Worm (Caenorhabditis elegans) whole organism, L2 larva: ENCODE data around the gene F47B8.1.

Experiments used
- C34F6.9 ChIP-seq: fragments of 150-350 bp; optimal IDR thresholded peaks from 2 replicates; lab custom pipeline; 2014; ENCODE audit warnings: missing biosample characterization, missing genetic modification characterization
- F13H6.1 ChIP-seq: sonication (generic microtip); optimal IDR thresholded peaks from 2 replicates; lab custom pipeline; 2016; ENCODE audit warnings: missing genetic modification characterization, missing compliant biosample characterization
- R02D3.7 ChIP-seq: fragments of 150-350 bp; optimal IDR thresholded peaks from 2 replicates; lab custom pipeline; 2014; ENCODE audit warnings: missing biosample characterization, missing genetic modification characterization
- Y55F3AM.14 ChIP-seq: fragments of 200-800 bp; sonication (Bioruptor generic); optimal IDR thresholded peaks from 2 replicates; lab custom pipeline; 2018; ENCODE audit warnings: mild to moderate bottlenecking, missing genetic modification characterization, missing compliant biosample characterization
- ZK546.5 ChIP-seq: sonication (generic microtip); optimal IDR thresholded peaks from 2 replicates; lab custom pipeline; 2017; ENCODE audit warnings: missing biosample characterization, missing genetic modification characterization
- alr-1 ChIP-seq: fragments of 150-350 bp; optimal IDR thresholded peaks from 2 replicates; lab custom pipeline; 2014; ENCODE audit warnings: missing biosample characterization, missing genetic modification characterization
- aly-2 ChIP-seq: fragments of 150-350 bp; optimal IDR thresholded peaks from 2 replicates; lab custom pipeline; 2014; ENCODE audit warnings: missing biosample characterization, missing genetic modification characterization
- ama-1 ChIP-seq: fragments of 150-350 bp; optimal IDR thresholded peaks from 2 replicates; lab custom pipeline; 2018; ENCODE audit warnings: inconsistent platforms
- blmp-1 ChIP-seq: sonication (generic microtip); optimal IDR thresholded peaks from 2 replicates; lab custom pipeline; 2017; ENCODE audit warnings: missing genetic modification characterization, mild to moderate bottlenecking, missing compliant biosample characterization, antibody characterized with exemption, moderate library complexity; ENCODE audit not compliant: insufficient read depth
- ceh-16 ChIP-seq: fragments of 150-350 bp; optimal IDR thresholded peaks from 2 replicates; lab custom pipeline; 2014; ENCODE audit warnings: missing biosample characterization, missing genetic modification characterization
- ceh-82 ChIP-seq: fragments of 150-350 bp; optimal IDR thresholded peaks from 2 replicates; lab custom pipeline; 2014; ENCODE audit warnings: missing biosample characterization, missing genetic modification characterization
- crh-2 ChIP-seq: sonication (generic microtip); optimal IDR thresholded peaks from 2 replicates; lab custom pipeline; 2017; ENCODE audit warnings: missing biosample characterization, missing genetic modification characterization
- dmd-4 ChIP-seq: sonication (generic microtip); optimal IDR thresholded peaks from 2 replicates; lab custom pipeline; 2017; ENCODE audit warnings: missing biosample characterization, missing genetic modification characterization
- egl-27 ChIP-seq: sonication (generic microtip); optimal IDR thresholded peaks from 3 replicates; lab custom pipeline; 2017; ENCODE audit warnings: missing biosample characterization, missing genetic modification reagents, missing genetic modification characterization
- elt-1 ChIP-seq: fragments of 150-350 bp; optimal IDR thresholded peaks from 2 replicates; lab custom pipeline; 2014; ENCODE audit warnings: missing biosample characterization, missing genetic modification characterization
- elt-3 ChIP-seq: sonication (generic microtip); optimal IDR thresholded peaks from 2 replicates; lab custom pipeline; 2017; ENCODE audit warnings: missing biosample characterization, missing genetic modification characterization
- fos-1 ChIP-seq: fragments of 150-350 bp; optimal IDR thresholded peaks from 2 replicates; lab custom pipeline; 2014; ENCODE audit warnings: missing biosample characterization, missing genetic modification characterization
- gmeb-1 ChIP-seq: fragments of 150-350 bp; optimal IDR thresholded peaks from 2 replicates; lab custom pipeline; 2014; ENCODE audit warnings: missing biosample characterization, missing genetic modification characterization
- lin-11 ChIP-seq: fragments of 150-350 bp; sonication (generic microtip); optimal IDR thresholded peaks from 2 replicates; lab custom pipeline; 2014; ENCODE audit warnings: missing biosample characterization, missing genetic modification characterization, inconsistent platforms, mixed read lengths
- lin-13 ChIP-seq: fragments of 150-350 bp; optimal IDR thresholded peaks from 2 replicates; lab custom pipeline; 2014; ENCODE audit warnings: missing biosample characterization, missing genetic modification reagents, missing genetic modification characterization
- lin-39 ChIP-seq: fragments of 150-350 bp; optimal IDR thresholded peaks from 2 replicates; lab custom pipeline; 2014; ENCODE audit warnings: missing biosample characterization, missing genetic modification reagents, missing genetic modification characterization
- lsy-2 ChIP-seq, 2 experiments: fragments of 150-350 bp in 1 of 2; sonication (generic microtip) in 1 of 2; optimal IDR thresholded peaks; 2 replicates each; lab custom pipeline; 2014 to 2017; ENCODE audit warnings: missing biosample characterization in 2 of 2, missing genetic modification characterization in 2 of 2
- mab-5 ChIP-seq: fragments of 150-350 bp; optimal IDR thresholded peaks from 2 replicates; lab custom pipeline; 2014; ENCODE audit warnings: missing biosample characterization, missing genetic modification characterization
- mbf-1 ChIP-seq: sonication (generic microtip); optimal IDR thresholded peaks from 2 replicates; lab custom pipeline; 2017; ENCODE audit warnings: missing biosample characterization, missing genetic modification characterization
- mdl-1 ChIP-seq, 2 experiments: fragments of 150-350 bp in 1 of 2; sonication (generic microtip) in 1 of 2; optimal IDR thresholded peaks; 2 replicates each; lab custom pipeline; 2017; ENCODE audit warnings: missing biosample characterization in 2 of 2, missing genetic modification characterization in 2 of 2
- nhr-10 ChIP-seq: sonication (generic microtip); optimal IDR thresholded peaks from 2 replicates; lab custom pipeline; 2017; ENCODE audit warnings: missing biosample characterization, missing genetic modification characterization
- nhr-11 ChIP-seq: fragments of 150-350 bp; optimal IDR thresholded peaks from 2 replicates; lab custom pipeline; 2014; ENCODE audit warnings: missing biosample characterization, missing genetic modification characterization
- nhr-12 ChIP-seq: fragments of 150-350 bp; optimal IDR thresholded peaks from 2 replicates; lab custom pipeline; 2014; ENCODE audit warnings: missing biosample characterization, missing genetic modification characterization
- nhr-129 ChIP-seq: fragments of 150-350 bp; optimal IDR thresholded peaks from 2 replicates; lab custom pipeline; 2014; ENCODE audit warnings: missing biosample characterization, missing genetic modification characterization
- nhr-21 ChIP-seq: fragments of 150-350 bp; optimal IDR thresholded peaks from 2 replicates; lab custom pipeline; 2014; ENCODE audit warnings: missing biosample characterization, missing genetic modification characterization
- nhr-23 ChIP-seq: fragments of 150-350 bp; optimal IDR thresholded peaks from 2 replicates; lab custom pipeline; 2014; ENCODE audit warnings: missing biosample characterization, missing genetic modification reagents, missing genetic modification characterization
- nhr-237 ChIP-seq: fragments of 150-350 bp; optimal IDR thresholded peaks from 2 replicates; lab custom pipeline; 2014; ENCODE audit warnings: missing biosample characterization, missing genetic modification characterization
- nhr-25 ChIP-seq: fragments of 150-350 bp; sonication (generic microtip); optimal IDR thresholded peaks from 3 replicates; lab custom pipeline; 2014; ENCODE audit warnings: missing biosample characterization, missing genetic modification characterization
- nhr-6 ChIP-seq: fragments of 150-350 bp; optimal IDR thresholded peaks from 2 replicates; lab custom pipeline; 2014; ENCODE audit warnings: missing biosample characterization, missing genetic modification characterization
- nhr-77 ChIP-seq: fragments of 150-350 bp; optimal IDR thresholded peaks from 2 replicates; lab custom pipeline; 2014; ENCODE audit warnings: missing biosample characterization, missing genetic modification characterization
- peb-1 ChIP-seq: fragments of 150-350 bp; optimal IDR thresholded peaks from 2 replicates; lab custom pipeline; 2014; ENCODE audit warnings: missing biosample characterization, missing genetic modification characterization
- sem-4 ChIP-seq: fragments of 150-350 bp; optimal IDR thresholded peaks from 2 replicates; lab custom pipeline; 2014; ENCODE audit warnings: missing biosample characterization, missing genetic modification reagents, missing genetic modification characterization
- skn-1 ChIP-seq: sonication (generic microtip); optimal IDR thresholded peaks from 2 replicates; lab custom pipeline; 2017; ENCODE audit warnings: missing biosample characterization, missing genetic modification characterization
- sma-3 ChIP-seq: sonication (generic microtip); optimal IDR thresholded peaks from 2 replicates; lab custom pipeline; 2016; ENCODE audit warnings: missing genetic modification reagents, missing genetic modification characterization, missing compliant biosample characterization
- sma-9 ChIP-seq, 2 experiments: fragments of 150-350 bp in 1 of 2; sonication (generic microtip) in 1 of 2; optimal IDR thresholded peaks; 2 replicates each; lab custom pipeline; 2014 to 2016; ENCODE audit warnings: missing genetic modification characterization in 2 of 2, mild to moderate bottlenecking in 1 of 2, missing biosample characterization in 1 of 2, missing compliant biosample characterization in 1 of 2, missing genetic modification reagents in 1 of 2, moderate library complexity in 1 of 2
- snpc-4 ChIP-seq: fragments of 150-350 bp; optimal IDR thresholded peaks from 2 replicates; lab custom pipeline; 2014; ENCODE audit warnings: missing biosample characterization, missing genetic modification characterization
- unc-39 ChIP-seq: fragments of 150-350 bp; optimal IDR thresholded peaks from 2 replicates; lab custom pipeline; 2014; ENCODE audit warnings: missing biosample characterization, missing genetic modification characterization
- unc-55 ChIP-seq: fragments of 150-350 bp; sonication (generic microtip); optimal IDR thresholded peaks from 3 replicates; lab custom pipeline; 2014; ENCODE audit warnings: missing biosample characterization, missing genetic modification reagents, missing genetic modification characterization
- unc-62 ChIP-seq: fragments of 150-350 bp; optimal IDR thresholded peaks from 2 replicates; lab custom pipeline; 2014; ENCODE audit warnings: missing biosample characterization, missing genetic modification reagents, missing genetic modification characterization
- zag-1 ChIP-seq: fragments of 150-350 bp; optimal IDR thresholded peaks from 2 replicates; lab custom pipeline; 2014; ENCODE audit warnings: missing biosample characterization, missing genetic modification characterization
- ztf-1 ChIP-seq: fragments of 200-800 bp; sonication (Bioruptor generic); conservative IDR thresholded peaks from 2 replicates; pipeline ENCODE4 v1.3.6; 2022; ENCODE audit warnings: missing genetic modification characterization, missing compliant biosample characterization
- ztf-11 ChIP-seq: sonication (generic microtip); optimal IDR thresholded peaks from 2 replicates; lab custom pipeline; 2017; ENCODE audit warnings: missing biosample characterization, missing genetic modification characterization
- ztf-4 ChIP-seq: fragments of 150-350 bp; optimal IDR thresholded peaks from 2 replicates; lab custom pipeline; 2014; ENCODE audit warnings: missing biosample characterization, missing genetic modification characterization

The F47B8.1 gene

ce11 chrV:14352032-14352431 is 37.9 kb upstream of the F47B8.1 start:
- TF ChIP-seq nhr-77 (no peak), mdl-1 (tag; optimal IDR thresholded peaks at IDR 0.05; lab: Kevin White, UChicago) (no peak), unc-62 (GFP tag; lab: Kevin White, UChicago) (no peak), nhr-129 (no peak)

ce11 chrV:14351629-14352028 is 37.5 kb upstream of the F47B8.1 start, which contains the start of gene vha-13:
TSS of gene vha-13 (plus strand) at chrV:14351709.
- TF ChIP-seq unc-62 (GFP tag; lab: Kevin White, UChicago) = no peak
- TF ChIP-seq ztf-1 (GFP tag; lab: Robert Waterston, UW) = no peak
- no peak for TF ChIP-seq elt-3 (tag; lab: Kevin White, UChicago)
- TF ChIP-seq nhr-23 (tag; lab: Kevin White, UChicago) = no peak
- TF ChIP-seq lin-11 (tag; lab: Kevin White, UChicago) = no peak
- TF ChIP-seq elt-1 (tag; lab: Kevin White, UChicago) = no peak
- TF ChIP-seq lin-39 (tag; lab: Kevin White, UChicago) = no peak
- no peak for TF ChIP-seq skn-1 (tag; lab: Kevin White, UChicago)

ce11 chrV:14350949-14351348 is 36.8 kb upstream of the F47B8.1 start:
- TF ChIP-seq nhr-77 (no peak), C34F6.9 (tag; lab: Kevin White, UChicago) (peak; percentile 90), unc-62 (GFP tag; lab: Kevin White, UChicago) (no peak), lin-13 (peak; percentile 58), peb-1 (tag; lab: Kevin White, UChicago) (no peak), lin-11 (tag; lab: Kevin White, UChicago) (peak; percentile 59), snpc-4 (tag; lab: Kevin White, UChicago) (peak; percentile 87), nhr-10 (tag; lab: Kevin White, UChicago) (no peak), ama-1 (peak; percentile 4), nhr-6 (no peak), fos-1 (tag; lab: Kevin White, UChicago) (peak; percentile 91), Y55F3AM.14 (GFP tag; lab: Kevin White, UChicago) (peak; percentile 16), unc-39 (tag; lab: Kevin White, UChicago) (peak; percentile 12), ceh-82 (tag; lab: Kevin White, UChicago) (no peak), lin-39 (tag; lab: Kevin White, UChicago) (no peak), nhr-237 (no peak), nhr-129 (peak; percentile 88), ztf-4 (tag; lab: Kevin White, UChicago) (no peak), elt-3 (tag; lab: Kevin White, UChicago) (no peak), ceh-16 (tag; lab: Kevin White, UChicago) (no peak), sma-3 (peak; percentile 72), mdl-1 (tag; optimal IDR thresholded peaks at IDR 0.05; lab: Kevin White, UChicago) (peak in 1 of 2 experiments; percentile 40), crh-2 (tag; lab: Kevin White, UChicago) (peak; percentile 93), gmeb-1 (tag; lab: Kevin White, UChicago) (peak; percentile 61), mab-5 (tag; lab: Kevin White, UChicago) (peak; percentile 50), R02D3.7 (no peak), nhr-12 (tag; lab: Kevin White, UChicago) (no peak), F13H6.1 (tag; lab: Kevin White, UChicago) (peak; percentile 79), skn-1 (tag; lab: Kevin White, UChicago) (no peak), sem-4 (peak; percentile 37), nhr-25 (tag; lab: Kevin White, UChicago) (peak; percentile 58), dmd-4 (no peak), nhr-21 (tag; lab: Kevin White, UChicago) (peak; percentile 59), zag-1 (peak; percentile 87), ZK546.5 (tag; lab: Kevin White, UChicago) (no peak), nhr-11 (tag; lab: Kevin White, UChicago) (peak; percentile 49), mbf-1 (no peak), sma-9 (GFP tag; optimal IDR thresholded peaks at IDR 0.05; lab: Kevin White, UChicago) (peak; percentile 49), sma-9 (tag; optimal IDR thresholded peaks at IDR 0.05; lab: Kevin White, UChicago) (no peak), alr-1 (tag; lab: Kevin White, UChicago) (no peak), blmp-1 (tag; lab: Kevin White, UChicago) (peak; percentile 54), ztf-1 (GFP tag; lab: Robert Waterston, UW) (no peak), elt-1 (tag; lab: Kevin White, UChicago) (no peak), unc-55 (GFP tag; lab: Kevin White, UChicago) (peak; percentile 80), ztf-11 (tag; lab: Kevin White, UChicago) (no peak), nhr-23 (tag; lab: Kevin White, UChicago) (no peak), lsy-2 (tag; optimal IDR thresholded peaks at IDR 0.05; lab: Kevin White, UChicago) (peak; percentile 1 to 76), aly-2 (tag; lab: Kevin White, UChicago) (no peak), egl-27 (tag; lab: Kevin White, UChicago) (peak; percentile 40)
